Fruit fly (Drosophila melanogaster): ENCODE data around the gene EloA.

EloA gene

dm6 chr3R:23210243-23211215 is 40.8 kb upstream of the EloA start (continued):
- TF ChIP-seq CG3163 (GFP tag; optimal IDR thresholded peaks at IDR 0.05) (peak; percentile 91), CG32767 (GFP tag; IDR thresholded peaks at IDR 0.05) (no peak), CG2202 (tag; optimal IDR thresholded peaks at IDR 0.05) (no peak), sqz (GFP tag; optimal IDR thresholded peaks at IDR 0.05) (no peak), kah (GFP tag; optimal IDR thresholded peaks at IDR 0.05) (no peak), Gug (GFP tag; IDR thresholded peaks at IDR 0.05) (no peak), odd (GFP tag; optimal IDR thresholded peaks at IDR 0.05) (no peak), Fer2 (tag; optimal IDR thresholded peaks at IDR 0.05) (no peak), crp (GFP tag; optimal IDR thresholded peaks at IDR 0.05) (no peak), Hr3 (GFP tag; optimal IDR thresholded peaks at IDR 0.05) (no peak), Hr51 (GFP tag; optimal IDR thresholded peaks at IDR 0.05) (no peak), CG17361 (GFP tag; IDR thresholded peaks at IDR 0.05) (no peak), gce (GFP tag; IDR thresholded peaks at IDR 0.05) (no peak), jigr1 (GFP tag; IDR thresholded peaks at IDR 0.05) (no peak), CG11695 (GFP tag; IDR thresholded peaks at IDR 0.05) (0 out of 3 replicates have a peak, but pooled peaks have one; percentile 43), CG10274 (GFP tag; optimal IDR thresholded peaks at IDR 0.05) (no peak), cwo (GFP tag; optimal IDR thresholded peaks at IDR 0.05) (peak; percentile 27), CG42726 (GFP tag; IDR thresholded peaks at IDR 0.05; ENCODE audit: partially characterized antibody) (no peak), vvl (GFP tag; IDR thresholded peaks at IDR 0.05) (no peak), Six4 (GFP tag; optimal IDR thresholded peaks at IDR 0.05) (peak; percentile 17), Gsc (GFP tag; IDR thresholded peaks at IDR 0.05) (no peak), CG4820 (GFP tag; optimal IDR thresholded peaks at IDR 0.05) (no peak), Oli (tag; optimal IDR thresholded peaks at IDR 0.05) (no peak), CG17612 (GFP tag; IDR thresholded peaks at IDR 0.05) (no peak), rib (GFP tag; IDR thresholded peaks at IDR 0.05) (no peak), sisA (GFP tag; IDR thresholded peaks at IDR 0.05) (no peak; the same call in 1 of the 2 replicates), dmrt99B (tag; optimal IDR thresholded peaks at IDR 0.05) (no peak), CG3065 (GFP tag; optimal IDR thresholded peaks at IDR 0.05) (no peak), zen2 (GFP tag; IDR thresholded peaks at IDR 0.05; ENCODE audit: partially characterized antibody) (no peak), CG11696 (GFP tag; IDR thresholded peaks at IDR 0.05) (no peak), Med (GFP tag) (peak; percentile 84), Poxn (GFP tag; IDR thresholded peaks at IDR 0.05) (no peak), CG8478 (optimal IDR thresholded peaks at IDR 0.05) (no peak), CG16815 (GFP tag; optimal IDR thresholded peaks at IDR 0.05) (no peak), stc (GFP tag; IDR thresholded peaks at IDR 0.05) (0 out of 2 replicates have a peak, but pooled peaks have one; percentile 17), YL-1 (GFP tag; optimal IDR thresholded peaks at IDR 0.05) (no peak), nmo (GFP tag; optimal IDR thresholded peaks at IDR 0.05) (peak; percentile 10), tna (GFP tag; IDR thresholded peaks at IDR 0.05; ENCODE audit: partially characterized antibody) (no peak), Fer1 (GFP tag; optimal IDR thresholded peaks at IDR 0.05) (peak; percentile 16), CG13123 (GFP tag; optimal IDR thresholded peaks at IDR 0.05) (no peak), Xbp1 (GFP tag; optimal IDR thresholded peaks at IDR 0.05) (peak; percentile 20), Mad (GFP tag; optimal IDR thresholded peaks at IDR 0.05) (no peak), CG2199 (GFP tag; IDR thresholded peaks at IDR 0.05) (no peak), CG15601 (tag; optimal IDR thresholded peaks at IDR 0.05) (no peak), CG9932 (GFP tag; IDR thresholded peaks at IDR 0.05) (no peak; the same call in 1 of the 2 replicates), croc (GFP tag; conservative IDR thresholded peaks at IDR 0.05) (no peak), al (GFP tag; IDR thresholded peaks at IDR 0.05) (no peak), CG12391 (tag; optimal IDR thresholded peaks at IDR 0.05) (no peak), CG1647 (GFP tag; optimal IDR thresholded peaks at IDR 0.05) (no peak)
